Worm (Caenorhabditis elegans) whole organism, L4 larva: ENCODE results near the gene hot-9.
"Not testable (repeated sequence)": the region's sequence is repeated elsewhere in the genome, so short reads cannot be mapped to it uniquely, and the experiment has no call there.

Source experiments
- D1046.2 ChIP-seq: fragments of 200-800 bp; sonication (Bioruptor generic); IDR thresholded peaks from 2 replicates; pipeline ENCODE4 v1.3.6; 2022; ENCODE audit warnings: missing genetic modification characterization, missing compliant biosample characterization
- F26F4.8 ChIP-seq: fragments of 200-800 bp; sonication (Bioruptor generic); conservative IDR thresholded peaks from 2 replicates; pipeline ENCODE4 v1.3.6; 2022; ENCODE audit warnings: missing genetic modification characterization, missing compliant biosample characterization
- F37D6.2 ChIP-seq: sonication (generic microtip); optimal IDR thresholded peaks from 2 replicates; lab custom pipeline; 2016; ENCODE audit warnings: mild to moderate bottlenecking, missing genetic modification characterization, missing compliant biosample characterization
- R02D3.7 ChIP-seq: fragments of 150-350 bp; sonication (generic microtip); optimal IDR thresholded peaks from 3 replicates; lab custom pipeline; 2014; ENCODE audit warnings: missing biosample characterization, missing genetic modification characterization
- T26A8.4 ChIP-seq: fragments of 200-800 bp; sonication (Bioruptor generic); IDR thresholded peaks from 2 replicates; pipeline ENCODE4 v1.3.6; 2022; ENCODE audit warnings: missing genetic modification characterization, missing compliant biosample characterization
- Y105C5A.15 ChIP-seq: fragments of 200-800 bp; sonication (Bioruptor generic); IDR thresholded peaks from 2 replicates; pipeline ENCODE4 v1.3.6; 2022; ENCODE audit warnings: missing genetic modification characterization, missing compliant biosample characterization
- Y48G9A.11 ChIP-seq: fragments of 200-800 bp; sonication (Bioruptor generic); IDR thresholded peaks from 2 replicates; pipeline ENCODE4 v1.3.6; 2022; ENCODE audit warnings: missing genetic modification reagents, missing genetic modification characterization, missing compliant biosample characterization
- Y5F2A.4 ChIP-seq: fragments of 200-800 bp; sonication (Bioruptor generic); optimal IDR thresholded peaks from 2 replicates; lab custom pipeline; 2018; ENCODE audit warnings: mild to moderate bottlenecking, missing genetic modification characterization, missing compliant biosample characterization
- arid-1 ChIP-seq: fragments of 200-800 bp; sonication (Bioruptor generic); conservative IDR thresholded peaks from 2 replicates; pipeline ENCODE4 v1.3.6; 2022; ENCODE audit warnings: missing genetic modification reagents, missing genetic modification characterization, missing compliant biosample characterization
- ceh-28 ChIP-seq: fragments of 150-350 bp; optimal IDR thresholded peaks from 2 replicates; lab custom pipeline; 2014; ENCODE audit warnings: missing biosample characterization, missing genetic modification reagents, missing genetic modification characterization
- ceh-32 ChIP-seq: sonication (generic microtip); optimal IDR thresholded peaks from 2 replicates; lab custom pipeline; 2016; ENCODE audit warnings: mild to moderate bottlenecking, missing genetic modification characterization, missing compliant biosample characterization; ENCODE audit not compliant: poor library complexity
- ces-1 ChIP-seq: fragments of 150-350 bp; sonication (generic microtip); optimal IDR thresholded peaks from 4 replicates; lab custom pipeline; 2014; ENCODE audit warnings: missing biosample characterization, missing genetic modification reagents, missing genetic modification characterization
- daf-12 ChIP-seq: fragments of 150-350 bp; optimal IDR thresholded peaks from 2 replicates; lab custom pipeline; 2014; ENCODE audit warnings: missing biosample characterization, missing genetic modification reagents, missing genetic modification characterization
- daf-8 ChIP-seq: fragments of 200-800 bp; sonication (Bioruptor generic); IDR thresholded peaks from 2 replicates; pipeline ENCODE4 v1.3.6; 2022; ENCODE audit warnings: missing genetic modification characterization, missing compliant biosample characterization
- dmd-9 ChIP-seq: fragments of 200-800 bp; sonication (Bioruptor generic); IDR thresholded peaks from 2 replicates; pipeline ENCODE4 v1.3.6; 2022; ENCODE audit warnings: missing genetic modification reagents, missing genetic modification characterization, missing compliant biosample characterization
- egl-27 ChIP-seq: sonication (generic microtip); optimal IDR thresholded peaks from 3 replicates; lab custom pipeline; 2017; ENCODE audit warnings: missing biosample characterization, missing genetic modification reagents, missing genetic modification characterization
- fkh-10 ChIP-seq: fragments of 150-350 bp; optimal IDR thresholded peaks from 2 replicates; lab custom pipeline; 2014; ENCODE audit warnings: missing biosample characterization, missing genetic modification reagents, missing genetic modification characterization
- lim-7 ChIP-seq: fragments of 200-800 bp; sonication (Bioruptor generic); IDR thresholded peaks from 2 replicates; pipeline ENCODE4 v1.3.6; 2022; ENCODE audit warnings: missing genetic modification characterization, missing compliant biosample characterization
- lin-1 ChIP-seq: fragments of 200-800 bp; sonication (Bioruptor generic); IDR thresholded peaks from 2 replicates; pipeline ENCODE4 v1.3.6; 2022; ENCODE audit warnings: missing genetic modification reagents, missing genetic modification characterization, missing compliant biosample characterization
- lin-29 ChIP-seq: fragments of 200-800 bp; sonication (Bioruptor generic); IDR thresholded peaks from 2 replicates; pipeline ENCODE4 v1.3.6; 2022; ENCODE audit warnings: missing genetic modification reagents, missing genetic modification characterization, missing compliant biosample characterization
- lin-38 ChIP-seq: fragments of 200-800 bp; sonication (Bioruptor generic); IDR thresholded peaks from 2 replicates; pipeline ENCODE4 v1.3.6; 2022; ENCODE audit warnings: missing genetic modification reagents, missing genetic modification characterization, missing compliant biosample characterization
- lsy-2 ChIP-seq, 2 experiments: fragments of 150-350 bp in 1 of 2; sonication (generic microtip) in 1 of 2; optimal IDR thresholded peaks; 2 replicates each; lab custom pipeline; 2014 to 2017; ENCODE audit warnings: missing biosample characterization in 2 of 2, missing genetic modification characterization in 2 of 2
- madf-9 ChIP-seq: fragments of 200-800 bp; sonication (Bioruptor generic); conservative IDR thresholded peaks from 2 replicates; pipeline ENCODE4 v1.3.6; 2022; ENCODE audit warnings: missing genetic modification reagents, missing genetic modification characterization, missing compliant biosample characterization
- mdt-29 ChIP-seq: fragments of 200-800 bp; sonication (Bioruptor generic); IDR thresholded peaks from 2 replicates; pipeline ENCODE4 v1.3.6; 2022; ENCODE audit warnings: missing genetic modification reagents, missing genetic modification characterization, missing compliant biosample characterization
- mes-2 ChIP-seq: sonication (generic microtip); optimal IDR thresholded peaks from 2 replicates; lab custom pipeline; 2016; ENCODE audit warnings: missing genotype, mild to moderate bottlenecking, missing genetic modification characterization, missing compliant biosample characterization; ENCODE audit not compliant: poor library complexity, severe bottlenecking
- mxl-3 ChIP-seq: fragments of 200-800 bp; sonication (Bioruptor generic); optimal IDR thresholded peaks from 2 replicates; lab custom pipeline; 2018; ENCODE audit warnings: mild to moderate bottlenecking, missing genetic modification characterization, missing compliant biosample characterization
- nhr-102 ChIP-seq: sonication (generic microtip); optimal IDR thresholded peaks from 2 replicates; lab custom pipeline; 2016; ENCODE audit warnings: mild to moderate bottlenecking, missing genetic modification characterization, moderate library complexity, missing compliant biosample characterization
- nhr-111 ChIP-seq: fragments of 200-800 bp; sonication (Bioruptor generic); optimal IDR thresholded peaks from 2 replicates; lab custom pipeline; 2018; ENCODE audit warnings: mild to moderate bottlenecking, missing genetic modification characterization, missing compliant biosample characterization
- nhr-237 ChIP-seq: sonication (generic microtip); optimal IDR thresholded peaks from 2 replicates; lab custom pipeline; 2017; ENCODE audit warnings: missing biosample characterization, missing genetic modification characterization
- nhr-41 ChIP-seq: fragments of 200-800 bp; sonication (Bioruptor generic); IDR thresholded peaks from 2 replicates; pipeline ENCODE4 v1.3.6; 2022; ENCODE audit warnings: missing genetic modification reagents, missing genetic modification characterization, missing compliant biosample characterization
- nhr-42 ChIP-seq: fragments of 200-800 bp; sonication (Bioruptor generic); IDR thresholded peaks from 2 replicates; pipeline ENCODE4 v1.3.6; 2022; ENCODE audit warnings: missing genetic modification characterization, missing compliant biosample characterization
- nhr-48 ChIP-seq: sonication (generic microtip); optimal IDR thresholded peaks from 2 replicates; lab custom pipeline; 2016; ENCODE audit warnings: mild to moderate bottlenecking, missing genetic modification characterization, missing compliant biosample characterization
- pqm-1 ChIP-seq: sonication (generic microtip); optimal IDR thresholded peaks from 2 replicates; lab custom pipeline; 2017; ENCODE audit warnings: missing biosample characterization, missing genetic modification characterization
- set-16 ChIP-seq: fragments of 200-800 bp; sonication (Bioruptor generic); IDR thresholded peaks from 2 replicates; pipeline ENCODE4 v1.3.6; 2022; ENCODE audit warnings: missing genetic modification reagents, missing genetic modification characterization, missing compliant biosample characterization
- skn-1 ChIP-seq: fragments of 150-350 bp; optimal IDR thresholded peaks from 2 replicates; lab custom pipeline; 2014; ENCODE audit warnings: missing biosample characterization, missing genetic modification characterization
- snpc-1.2 ChIP-seq: fragments of 200-800 bp; sonication (Bioruptor generic); IDR thresholded peaks from 2 replicates; pipeline ENCODE4 v1.3.6; 2022; ENCODE audit warnings: missing genetic modification reagents, missing genetic modification characterization, missing compliant biosample characterization
- snpc-4 ChIP-seq: fragments of 150-350 bp; optimal IDR thresholded peaks from 2 replicates; lab custom pipeline; 2014; ENCODE audit warnings: missing biosample characterization, missing genetic modification characterization
- spr-1 ChIP-seq: sonication (generic microtip); optimal IDR thresholded peaks from 2 replicates; lab custom pipeline; 2016; ENCODE audit warnings: mild to moderate bottlenecking, missing genetic modification characterization, missing compliant biosample characterization
- zfp-2 ChIP-seq: sonication (generic microtip); optimal IDR thresholded peaks from 2 replicates; lab custom pipeline; 2016; ENCODE audit warnings: mild to moderate bottlenecking, missing genetic modification characterization, missing compliant biosample characterization
- zfp-3 ChIP-seq: fragments of 200-800 bp; sonication (Bioruptor generic); conservative IDR thresholded peaks from 2 replicates; pipeline ENCODE4 v1.3.6; 2022; ENCODE audit warnings: missing genetic modification reagents, missing genetic modification characterization, missing compliant biosample characterization
- zip-2 ChIP-seq: fragments of 150-350 bp; optimal IDR thresholded peaks from 2 replicates; lab custom pipeline; 2014; ENCODE audit warnings: missing biosample characterization, missing genetic modification characterization
- ztf-11 ChIP-seq: fragments of 150-350 bp; optimal IDR thresholded peaks from 2 replicates; lab custom pipeline; 2014; ENCODE audit warnings: missing biosample characterization, missing genetic modification characterization

hot-9 gene

ce11 chrIV:5070593-5070992, 25.3 kb upstream of the hot-9 start, which contains the start of gene C02B10.6:
Gene C02B10.6 (plus strand): TSS chrIV:5070893.
- TF ChIP-seq nhr-42 (GFP tag; lab: Robert Waterston, UW); zfp-2 (tag; lab: Kevin White, UChicago); mxl-3: not testable (repeated sequence)

ce11 chrIV:5068541-5068940, 23.3 kb upstream of the hot-9 start, which contains the start of the genes R13H9.6 and rmd-6:
Gene R13H9.6 (minus strand): TSS chrIV:5068641.
Gene rmd-6 (plus strand): TSS chrIV:5068845.
- TF ChIP-seq daf-12 (tag; lab: Kevin White, UChicago); set-16 (GFP tag; lab: Robert Waterston, UW); T26A8.4 (GFP tag; lab: Robert Waterston, UW): not testable (repeated sequence)
- TF ChIP-seq, all 104 proteins: peak for 0; not testable (repeated sequence) for 104

ce11 chrIV:5066887-5067286, 21.6 kb upstream of the hot-9 start, which contains the start of gene ttbk-2.2:
Gene ttbk-2.2 (minus strand): TSS chrIV:5066987.
- TF ChIP-seq zip-2; daf-12 (tag; lab: Kevin White, UChicago); nhr-102 (tag; lab: Kevin White, UChicago): not testable (repeated sequence)

- TF ChIP-seq nhr-111 (GFP tag; lab: Kevin White, UChicago); ces-1 (GFP tag; lab: Kevin White, UChicago); R02D3.7: not testable (repeated sequence)
Measured at ce11 chrIV:5064961-5065360, 19.7 kb upstream of the hot-9 start, which contains the start of gene msp-53. Gene msp-53 (minus strand): TSS chrIV:5065061.

- TF ChIP-seq fkh-10 (GFP tag; lab: Kevin White, UChicago) (no peak), snpc-4 (tag; lab: Kevin White, UChicago) (peak; percentile 80), nhr-111 (GFP tag; lab: Kevin White, UChicago) (no peak), lin-29 (GFP tag; lab: Robert Waterston, UW) (no peak), ceh-28 (tag; lab: Kevin White, UChicago) (no peak), mes-2 (tag; lab: Kevin White, UChicago) (peak; percentile 43), nhr-48 (no peak), skn-1 (tag; lab: Kevin White, UChicago) (no peak), ztf-11 (tag; lab: Kevin White, UChicago) (no peak), arid-1 (GFP tag; lab: Robert Waterston, UW) (no peak), nhr-102 (tag; lab: Kevin White, UChicago) (peak; percentile 50), nhr-237 (tag; lab: Kevin White, UChicago) (no peak), lin-38 (GFP tag; lab: Robert Waterston, UW) (peak; percentile 36; the same call in 1 of the 2 replicates), lin-1 (GFP tag; lab: Robert Waterston, UW) (no peak), nhr-41 (no peak), daf-8 (GFP tag; lab: Robert Waterston, UW) (no peak), egl-27 (tag; lab: Kevin White, UChicago) (no peak), snpc-1.2 (GFP tag; lab: Robert Waterston, UW) (peak; percentile 97), lim-7 (no peak), Y48G9A.11 (0 out of 2 replicates have a peak, but pooled peaks have one; percentile 16), pqm-1 (tag; lab: Kevin White, UChicago) (no peak), zfp-3 (GFP tag; lab: Robert Waterston, UW) (no peak), Y105C5A.15 (GFP tag; lab: Robert Waterston, UW) (0 out of 2 replicates have a peak, but pooled peaks have one; percentile 35), F37D6.2 (no peak), D1046.2 (GFP tag; lab: Robert Waterston, UW) (no peak), spr-1 (tag; lab: Kevin White, UChicago) (no peak), Y5F2A.4 (GFP tag; lab: Kevin White, UChicago) (no peak), madf-9 (no peak), F26F4.8 (GFP tag; lab: Robert Waterston, UW) (no peak), lsy-2 (tag; optimal IDR thresholded peaks at IDR 0.05; lab: Kevin White, UChicago) (no peak), dmd-9 (GFP tag; lab: Robert Waterston, UW) (no peak), daf-12 (tag; lab: Kevin White, UChicago) (no peak), ceh-32 (tag; lab: Kevin White, UChicago) (no peak), nhr-42 (GFP tag; lab: Robert Waterston, UW) (no peak), mdt-29 (GFP tag; lab: Robert Waterston, UW) (peak; percentile 63; the same call in 1 of the 2 replicates)
Measured at ce11 chrIV:5063297-5063696, 18.0 kb upstream of the hot-9 start.
